Fruit fly (Drosophila melanogaster): Measurements from ENCODE around the gene pie.
A peak's percentile ranks its signal among the peaks of the same experiment; 100 is the strongest.

The pie gene

DNA sequence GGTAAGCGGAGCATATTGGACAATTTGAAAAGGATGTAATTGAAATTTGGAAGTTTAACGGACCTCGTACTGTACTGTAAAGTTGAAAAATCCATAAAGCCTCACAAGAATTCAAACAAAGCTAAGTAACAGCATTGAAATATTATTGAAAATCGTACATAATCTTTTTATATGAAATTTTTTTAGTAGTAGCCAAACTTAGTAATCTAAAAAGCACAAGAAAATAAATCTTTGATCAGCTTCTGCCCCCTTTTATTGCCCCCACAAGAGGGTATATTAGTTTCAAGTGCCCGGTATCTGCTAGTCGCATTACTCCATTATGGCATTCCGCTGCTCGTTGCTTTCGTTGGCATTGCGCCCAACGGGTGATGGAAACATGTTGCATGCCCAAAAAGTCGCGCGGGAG lies 44.3 kb upstream of the pie start (continued):
- TF ChIP-seq CG15269 (tag; optimal IDR thresholded peaks at IDR 0.05) (no peak), CG4424 (GFP tag; optimal IDR thresholded peaks at IDR 0.05) (peak; percentile 76), crp (GFP tag; optimal IDR thresholded peaks at IDR 0.05) (peak in 1 of 2 experiments; percentile 8), tap (tag; optimal IDR thresholded peaks at IDR 0.05) (peak; percentile 46), CG8765 (GFP tag; IDR thresholded peaks at IDR 0.05) (no peak; the same call in 1 of the 2 replicates), zfh1 (GFP tag; IDR thresholded peaks at IDR 0.05) (peak; percentile 59; the same call in 2 of the 3 replicates), chm (GFP tag; IDR thresholded peaks at IDR 0.05) (no peak), kay (GFP tag; optimal IDR thresholded peaks at IDR 0.05) (peak; percentile 45), disco-r (GFP tag; optimal IDR thresholded peaks at IDR 0.05) (peak; percentile 18), CG10366 (GFP tag; IDR thresholded peaks at IDR 0.05) (peak; percentile 32; the same call in 1 of the 2 replicates), HLH3B (GFP tag; IDR thresholded peaks at IDR 0.05) (0 out of 2 replicates have a peak, but pooled peaks have one; percentile 15), CG3847 (GFP tag; IDR thresholded peaks at IDR 0.05) (0 out of 2 replicates have a peak, but pooled peaks have one; percentile 26), CG13287 (GFP tag; IDR thresholded peaks at IDR 0.05; ENCODE audit: partially characterized antibody) (no peak), nerfin-2 (GFP tag; IDR thresholded peaks at IDR 0.05; ENCODE audit: partially characterized antibody) (no peak), Sry-δ (GFP tag; optimal IDR thresholded peaks at IDR 0.05) (peak; percentile 15), tio (GFP tag; optimal IDR thresholded peaks at IDR 0.05) (peak; percentile 74), CG7839 (tag; optimal IDR thresholded peaks at IDR 0.05) (peak; percentile 78), bigmax (GFP tag; optimal IDR thresholded peaks at IDR 0.05) (no peak), CG9215 (GFP tag; IDR thresholded peaks at IDR 0.05) (no peak), CG10321 (GFP tag; IDR thresholded peaks at IDR 0.05) (no peak), pnt (GFP tag; optimal IDR thresholded peaks at IDR 0.05) (peak; percentile 35), Sox102F (GFP tag; optimal IDR thresholded peaks at IDR 0.05) (peak; percentile 66), az2 (GFP tag; optimal IDR thresholded peaks at IDR 0.05) (peak; percentile 60), stc (GFP tag; IDR thresholded peaks at IDR 0.05) (no peak; the same call in none of the 2 replicates), MBD-R2 (GFP tag; IDR thresholded peaks at IDR 0.05) (no peak), CG15696 (tag; optimal IDR thresholded peaks at IDR 0.05) (peak; percentile 19), CG11504 (tag; optimal IDR thresholded peaks at IDR 0.05) (peak; percentile 82), Spps (tag; optimal IDR thresholded peaks at IDR 0.05) (peak; percentile 57), cad (GFP tag; optimal IDR thresholded peaks at IDR 0.05) (no peak), CG4707 (GFP tag; optimal IDR thresholded peaks at IDR 0.05) (no peak), B-H1 (GFP tag; IDR thresholded peaks at IDR 0.05) (peak; percentile 30; the same call in 1 of the 3 replicates), CG6813 (GFP tag; optimal IDR thresholded peaks at IDR 0.05) (peak; percentile 61), CG42726 (GFP tag; IDR thresholded peaks at IDR 0.05; ENCODE audit: partially characterized antibody) (no peak), CG8359 (GFP tag; optimal IDR thresholded peaks at IDR 0.05; ENCODE audit: borderline replicate concordance) (peak; percentile 27), CG34224 (GFP tag; IDR thresholded peaks at IDR 0.05; ENCODE audit: partially characterized antibody) (no peak), Oaz (GFP tag; IDR thresholded peaks at IDR 0.05) (peak; percentile 31; the same call in 1 of the 2 replicates), Six4 (GFP tag; optimal IDR thresholded peaks at IDR 0.05) (peak; percentile 60), knrl (GFP tag; IDR thresholded peaks at IDR 0.05; ENCODE audit: partially characterized antibody) (no peak), Jarid2 (GFP tag; optimal IDR thresholded peaks at IDR 0.05) (peak; percentile 43), ro (GFP tag; IDR thresholded peaks at IDR 0.05) (no peak), Gsc (GFP tag; IDR thresholded peaks at IDR 0.05) (peak; percentile 49), CG7745 (tag; optimal IDR thresholded peaks at IDR 0.05) (no peak), CG15011 (GFP tag; optimal IDR thresholded peaks at IDR 0.05) (no peak), ind (GFP tag; optimal IDR thresholded peaks at IDR 0.05) (peak; percentile 58), klu (GFP tag; IDR thresholded peaks at IDR 0.05) (no peak), tgo (GFP tag; IDR thresholded peaks at IDR 0.05) (peak; percentile 70), Med (GFP tag) (peak; percentile 84), tx (GFP tag; optimal IDR thresholded peaks at IDR 0.05) (no peak), lbe (GFP tag; optimal IDR thresholded peaks at IDR 0.05) (no peak), Hr3 (GFP tag; optimal IDR thresholded peaks at IDR 0.05) (peak; percentile 63)
